Fruit fly (Drosophila melanogaster) whole organism: Measurements from ENCODE around the gene tim.

ENCODE experiments used
- pan ChIP-seq: fragments of >200 bp; optimal IDR thresholded peaks from 2 replicates; lab custom pipeline; 2017
- psq ChIP-seq: fragments of >200 bp; optimal IDR thresholded peaks from 2 replicates; lab custom pipeline; 2017

DNA sequence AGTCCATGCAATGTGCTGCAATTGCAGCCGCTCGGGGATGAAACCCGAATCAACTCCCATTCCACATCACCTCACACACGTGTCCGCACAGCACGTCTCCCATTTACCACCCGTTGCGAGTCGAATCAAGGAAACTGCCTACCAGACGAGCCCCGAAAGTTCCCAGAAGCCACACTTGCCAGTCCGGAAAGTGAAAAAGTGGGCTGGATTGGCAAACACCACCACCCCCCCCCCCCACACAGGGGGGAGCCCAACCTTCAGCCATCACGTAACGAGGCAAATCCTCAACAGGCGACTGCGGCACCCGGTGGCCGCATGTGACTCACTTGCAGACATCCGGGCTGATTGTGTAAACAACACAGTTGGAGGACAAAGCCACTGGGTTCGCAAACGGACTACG, 3.1 kb downstream of the tim start:
- TF ChIP-seq pan (lab: Kevin White, UChicago) = no peak
- no peak for TF ChIP-seq psq
